Worm (Caenorhabditis elegans) whole organism, late embryonic: ENCODE data around the gene F47B8.1.

Experiments
- C08G9.2 ChIP-seq: sonication (generic microtip); optimal IDR thresholded peaks from 2 replicates; lab custom pipeline; 2016; ENCODE audit warnings: mild to moderate bottlenecking, missing genetic modification characterization, moderate library complexity, missing compliant biosample characterization
- C38D4.7 ChIP-seq: fragments of 200-800 bp; sonication (Bioruptor generic); optimal IDR thresholded peaks from 2 replicates; lab custom pipeline; 2018; ENCODE audit warnings: mild to moderate bottlenecking, missing genetic modification characterization, moderate library complexity, missing compliant biosample characterization
- K09A11.1 ChIP-seq: sonication (generic microtip); optimal IDR thresholded peaks from 2 replicates; lab custom pipeline; 2017; ENCODE audit warnings: antibody characterized with exemption, mild to moderate bottlenecking, missing genetic modification characterization, missing compliant biosample characterization; ENCODE audit not compliant: insufficient read depth
- Y22D7AL.16 ChIP-seq: sonication (generic microtip); optimal IDR thresholded peaks from 2 replicates; lab custom pipeline; 2016; ENCODE audit warnings: missing genetic modification characterization, missing compliant biosample characterization
- ama-1 ChIP-seq: fragments of 150-350 bp; optimal IDR thresholded peaks from 2 replicates; lab custom pipeline; 2014
- ceh-2 ChIP-seq: sonication (generic microtip); optimal IDR thresholded peaks from 2 replicates; lab custom pipeline; 2016; ENCODE audit warnings: missing genotype, missing genetic modification characterization, missing compliant biosample characterization
- ceh-22 ChIP-seq: sonication (generic microtip); optimal IDR thresholded peaks from 2 replicates; lab custom pipeline; 2017; ENCODE audit warnings: missing biosample characterization, missing genetic modification characterization
- ceh-24 ChIP-seq: sonication (generic microtip); optimal IDR thresholded peaks from 2 replicates; lab custom pipeline; 2016; ENCODE audit warnings: mild to moderate bottlenecking, missing genetic modification characterization, missing compliant biosample characterization
- ceh-30 ChIP-seq: fragments of 150-350 bp; optimal IDR thresholded peaks from 2 replicates; lab custom pipeline; 2014; ENCODE audit warnings: missing biosample characterization, missing genetic modification characterization
- ceh-34 ChIP-seq: sonication (generic microtip); optimal IDR thresholded peaks from 2 replicates; lab custom pipeline; 2016; ENCODE audit warnings: mild to moderate bottlenecking, missing genetic modification characterization, missing compliant biosample characterization
- ceh-45 ChIP-seq: fragments of 200-800 bp; sonication (Bioruptor generic); IDR thresholded peaks from 2 replicates; pipeline ENCODE4 v1.3.6; 2022; ENCODE audit warnings: missing genetic modification reagents, missing genetic modification characterization, missing compliant biosample characterization
- ceh-6 ChIP-seq: fragments of 200-800 bp; sonication (Bioruptor generic); optimal IDR thresholded peaks from 2 replicates; lab custom pipeline; 2018; ENCODE audit warnings: mild to moderate bottlenecking, missing genetic modification characterization, missing compliant biosample characterization
- ceh-9 ChIP-seq: sonication (generic microtip); optimal IDR thresholded peaks from 2 replicates; lab custom pipeline; 2016; ENCODE audit warnings: mild to moderate bottlenecking, missing genetic modification characterization, inconsistent platforms, missing compliant biosample characterization
- che-1 ChIP-seq: sonication (generic microtip); optimal IDR thresholded peaks from 2 replicates; lab custom pipeline; 2016; ENCODE audit warnings: mild to moderate bottlenecking, missing genetic modification characterization, missing compliant biosample characterization
- elt-2 ChIP-seq: sonication (generic microtip); optimal IDR thresholded peaks from 2 replicates; lab custom pipeline; 2016; ENCODE audit warnings: missing genetic modification reagents, missing genetic modification characterization, missing compliant biosample characterization
- eyg-1 ChIP-seq: sonication (generic microtip); optimal IDR thresholded peaks from 2 replicates; lab custom pipeline; 2016; ENCODE audit warnings: missing genotype, missing genetic modification characterization, missing compliant biosample characterization
- fkh-6 ChIP-seq: sonication (generic microtip); optimal IDR thresholded peaks from 2 replicates; lab custom pipeline; 2016; ENCODE audit warnings: missing genetic modification characterization, missing compliant biosample characterization
- hlh-13 ChIP-seq: fragments of 200-800 bp; sonication (Bioruptor generic); optimal IDR thresholded peaks from 2 replicates; lab custom pipeline; 2018; ENCODE audit warnings: mild to moderate bottlenecking, missing genetic modification characterization, missing compliant biosample characterization
- hlh-15 ChIP-seq: sonication (generic microtip); optimal IDR thresholded peaks from 2 replicates; lab custom pipeline; 2016; ENCODE audit warnings: missing genetic modification characterization, missing compliant biosample characterization
- lim-6 ChIP-seq: sonication (generic microtip); optimal IDR thresholded peaks from 2 replicates; lab custom pipeline; 2016; ENCODE audit warnings: missing genetic modification characterization, missing compliant biosample characterization
- lin-11 ChIP-seq: fragments of 200-800 bp; sonication (Bioruptor generic); optimal IDR thresholded peaks from 2 replicates; lab custom pipeline; 2018; ENCODE audit warnings: mild to moderate bottlenecking, missing genetic modification characterization, missing compliant biosample characterization
- mec-3 ChIP-seq: sonication (generic microtip); optimal IDR thresholded peaks from 2 replicates; lab custom pipeline; 2016; ENCODE audit warnings: borderline replicate concordance, missing genetic modification characterization, missing compliant biosample characterization
- nfya-1 ChIP-seq: sonication (generic microtip); optimal IDR thresholded peaks from 2 replicates; lab custom pipeline; 2017; ENCODE audit warnings: missing genetic modification characterization, mild to moderate bottlenecking, missing compliant biosample characterization, antibody characterized with exemption, moderate library complexity
- nhr-11 ChIP-seq: fragments of 150-350 bp; optimal IDR thresholded peaks from 2 replicates; lab custom pipeline; 2014; ENCODE audit warnings: missing biosample characterization, missing genetic modification characterization
- nhr-232 ChIP-seq: sonication (generic microtip); optimal IDR thresholded peaks from 2 replicates; lab custom pipeline; 2016; ENCODE audit warnings: missing genetic modification characterization, missing compliant biosample characterization
- npax-4 ChIP-seq: sonication (generic microtip); optimal IDR thresholded peaks from 2 replicates; lab custom pipeline; 2016; ENCODE audit warnings: missing genetic modification characterization, missing compliant biosample characterization
- odd-2 ChIP-seq: sonication (generic microtip); optimal IDR thresholded peaks from 2 replicates; lab custom pipeline; 2017; ENCODE audit warnings: antibody characterized with exemption, mild to moderate bottlenecking, missing genetic modification characterization, missing compliant biosample characterization
- pag-3 ChIP-seq: sonication (generic microtip); optimal IDR thresholded peaks from 2 replicates; lab custom pipeline; 2016; ENCODE audit warnings: missing compliant biosample characterization, missing genetic modification characterization, borderline replicate concordance
- pat-9 ChIP-seq: fragments of 200-800 bp; sonication (Bioruptor generic); optimal IDR thresholded peaks from 2 replicates; lab custom pipeline; 2018; ENCODE audit warnings: mild to moderate bottlenecking, missing genetic modification characterization, moderate library complexity, missing compliant biosample characterization
- pha-2 ChIP-seq: sonication (generic microtip); optimal IDR thresholded peaks from 2 replicates; lab custom pipeline; 2017; ENCODE audit warnings: mild to moderate bottlenecking, missing genetic modification characterization, missing compliant biosample characterization
- pqm-1 ChIP-seq: sonication (generic microtip); optimal IDR thresholded peaks from 2 replicates; lab custom pipeline; 2016; ENCODE audit warnings: missing genetic modification characterization, missing compliant biosample characterization
- ref-2 ChIP-seq: sonication (generic microtip); optimal IDR thresholded peaks from 2 replicates; lab custom pipeline; 2016; ENCODE audit warnings: missing genetic modification characterization, missing compliant biosample characterization
- sdc-2 ChIP-seq: sonication (generic microtip); optimal IDR thresholded peaks from 2 replicates; lab custom pipeline; 2016; ENCODE audit warnings: missing genotype, missing genetic modification characterization, missing compliant biosample characterization
- sox-4 ChIP-seq: sonication (generic microtip); optimal IDR thresholded peaks from 2 replicates; lab custom pipeline; 2017; ENCODE audit warnings: mild to moderate bottlenecking, missing genetic modification characterization, inconsistent platforms, missing compliant biosample characterization
- tbx-2 ChIP-seq: sonication (generic microtip); optimal IDR thresholded peaks from 2 replicates; lab custom pipeline; 2016; ENCODE audit warnings: missing genetic modification characterization, missing compliant biosample characterization
- tbx-7 ChIP-seq: sonication (generic microtip); optimal IDR thresholded peaks from 2 replicates; lab custom pipeline; 2016; ENCODE audit warnings: missing genotype, missing genetic modification characterization, missing compliant biosample characterization
- unc-86 ChIP-seq: sonication (generic microtip); optimal IDR thresholded peaks from 2 replicates; lab custom pipeline; 2016; ENCODE audit warnings: missing genetic modification characterization, missing compliant biosample characterization
- ztf-16 ChIP-seq: sonication (generic microtip); optimal IDR thresholded peaks from 2 replicates; lab custom pipeline; 2017; ENCODE audit warnings: missing genetic modification characterization, missing compliant biosample characterization

The F47B8.1 gene

DNA sequence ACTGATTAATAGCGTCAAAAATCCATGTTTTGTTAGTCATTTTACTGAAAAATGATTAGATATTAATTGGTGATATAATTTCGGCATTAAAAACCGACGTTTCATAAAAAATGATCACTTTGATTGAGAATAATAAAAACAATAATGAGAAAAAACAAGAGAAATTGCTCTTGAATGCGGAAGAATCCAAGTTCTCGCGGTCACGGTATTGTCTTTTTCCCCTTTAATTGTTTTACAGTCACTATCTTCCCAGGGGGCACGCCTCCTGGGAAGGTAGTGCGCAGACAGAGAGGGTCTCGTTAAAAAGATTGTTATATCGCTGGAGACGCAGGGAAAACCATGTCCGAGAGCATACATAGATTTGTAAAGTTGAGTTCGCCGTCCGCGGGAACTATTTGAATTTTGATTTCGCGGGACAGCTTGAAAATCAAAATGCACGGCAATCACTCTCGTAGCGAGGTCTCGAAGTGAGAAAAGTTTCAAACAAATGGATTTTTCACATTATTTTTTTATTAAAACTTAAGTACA lies 20.4 kb downstream of the F47B8.1 start, which contains the start of gene F14D7.2:
Gene F14D7.2 (minus strand): TSS at position 51 of the 528 bp plus-strand sequence.
- TF ChIP-seq ceh-34 (tag; lab: Kevin White, UChicago) (no peak), Y22D7AL.16 (no peak), lin-11 (tag; lab: Kevin White, UChicago) (no peak), K09A11.1 (tag; lab: Kevin White, UChicago) (no peak), nhr-232 (tag; lab: Kevin White, UChicago) (no peak), ref-2 (no peak), ceh-2 (tag; lab: Kevin White, UChicago) (no peak), fkh-6 (tag; lab: Kevin White, UChicago) (no peak), sox-4 (tag; lab: Kevin White, UChicago) (no peak), ceh-45 (GFP tag; lab: Robert Waterston, UW) (no peak), ceh-6 (no peak), tbx-7 (no peak), mec-3 (no peak), che-1 (tag; lab: Kevin White, UChicago) (no peak)

DNA sequence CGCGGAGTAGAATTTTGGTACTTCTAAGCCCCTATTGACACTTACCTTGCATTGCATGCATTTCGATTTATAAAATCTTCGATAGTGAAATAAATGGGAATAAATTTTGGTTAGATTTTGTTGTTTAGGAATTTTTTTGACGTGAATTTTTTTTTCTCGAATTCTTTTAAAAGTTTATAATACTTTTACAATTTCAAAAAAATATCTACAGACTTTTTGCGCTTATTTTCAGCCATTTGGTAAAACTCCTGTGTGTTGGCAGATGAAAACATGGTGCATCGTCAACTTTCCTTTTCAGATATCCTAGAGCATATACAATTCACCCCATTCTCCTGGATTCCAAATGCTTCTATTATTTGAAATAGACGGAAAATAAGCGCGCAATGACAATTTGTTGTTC lies 23.5 kb downstream of the F47B8.1 start, which contains the start of gene F14D7.18:
Gene F14D7.18 (minus strand): TSS at position 101 of the 400 bp plus-strand sequence.
- TF ChIP-seq ceh-30 (tag; lab: Kevin White, UChicago) (no peak), nfya-1 (tag; lab: Kevin White, UChicago) (no peak), ztf-16 (no peak), pag-3 (tag; lab: Kevin White, UChicago) (no peak), ceh-34 (tag; lab: Kevin White, UChicago) (no peak), ama-1 (lab: Kevin White, UChicago) (no peak), C08G9.2 (tag; lab: Kevin White, UChicago) (no peak), pqm-1 (no peak), pha-2 (tag; lab: Kevin White, UChicago) (no peak), ceh-6 (no peak), odd-2 (tag; lab: Kevin White, UChicago) (no peak), lim-6 (tag; lab: Kevin White, UChicago) (no peak), unc-86 (no peak), npax-4 (no peak), pat-9 (tag; lab: Kevin White, UChicago) (no peak), ref-2 (no peak), C38D4.7 (no peak), tbx-2 (no peak), eyg-1 (tag; lab: Kevin White, UChicago) (no peak), ceh-22 (no peak)

DNA sequence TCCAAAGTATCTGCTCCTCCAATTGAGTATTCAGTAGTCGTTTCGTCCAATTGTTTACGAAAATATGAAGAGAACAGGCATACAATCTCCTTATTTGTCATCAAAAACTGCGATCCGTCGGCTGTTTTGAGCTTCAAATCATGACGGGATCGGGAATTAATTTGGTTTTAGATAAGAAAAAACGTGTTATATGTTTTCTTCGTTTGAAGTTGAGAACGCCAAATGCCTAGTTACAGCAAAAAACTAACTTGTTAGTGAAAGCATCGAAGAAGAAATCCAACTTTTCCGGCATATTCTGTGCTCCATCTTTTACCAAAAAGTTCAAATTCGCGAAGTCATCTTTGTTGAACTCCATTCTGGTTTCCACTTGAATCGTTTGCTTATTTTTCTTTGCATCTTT lies 24.8 kb downstream of the F47B8.1 start, which contains the start of gene F14D7.1:
Gene F14D7.1 (minus strand): TSS at position 101 of the 400 bp plus-strand sequence.
- no peak for TF ChIP-seq ceh-22
- no peak for TF ChIP-seq C08G9.2 (tag; lab: Kevin White, UChicago)
- no peak for TF ChIP-seq pag-3 (tag; lab: Kevin White, UChicago)
- TF ChIP-seq ceh-24 (tag; lab: Kevin White, UChicago): no peak
- no peak for TF ChIP-seq pha-2 (tag; lab: Kevin White, UChicago)
- TF ChIP-seq ztf-16: no peak
- TF ChIP-seq hlh-15 (tag; lab: Kevin White, UChicago): no peak
- no peak for TF ChIP-seq hlh-13 (GFP tag; lab: Kevin White, UChicago)
- no peak for TF ChIP-seq nhr-11 (tag; lab: Kevin White, UChicago)
- TF ChIP-seq fkh-6 (tag; lab: Kevin White, UChicago): no peak
- TF ChIP-seq nhr-232 (tag; lab: Kevin White, UChicago): no peak
- TF ChIP-seq lin-11 (tag; lab: Kevin White, UChicago): no peak
- TF ChIP-seq ceh-34 (tag; lab: Kevin White, UChicago): no peak
- no peak for TF ChIP-seq sdc-2 (tag; lab: Kevin White, UChicago)
- no peak for TF ChIP-seq ceh-9 (tag; lab: Kevin White, UChicago)
- no peak for TF ChIP-seq elt-2 (tag; lab: Kevin White, UChicago)
